Worm (Caenorhabditis elegans) whole organism, early embryonic: ENCODE measurements around the gene pho-5.

Experiments used
- B0310.2 ChIP-seq: sonication (generic microtip); optimal IDR thresholded peaks from 2 replicates; lab custom pipeline; 2016; ENCODE audit warnings: mild to moderate bottlenecking, missing genetic modification characterization, missing compliant biosample characterization
- F13C5.2 ChIP-seq: sonication (generic microtip); optimal IDR thresholded peaks from 2 replicates; lab custom pipeline; 2017; ENCODE audit warnings: mild to moderate bottlenecking, missing genetic modification characterization, inconsistent platforms, missing compliant biosample characterization
- aly-1 ChIP-seq: sonication (generic microtip); optimal IDR thresholded peaks from 2 replicates; lab custom pipeline; 2016; ENCODE audit warnings: missing genetic modification characterization, missing compliant biosample characterization
- ama-1 ChIP-seq: fragments of 150-350 bp; optimal IDR thresholded peaks from 2 replicates; lab custom pipeline; 2014
- ceh-13 ChIP-seq: fragments of 200-800 bp; sonication (Bioruptor generic); optimal IDR thresholded peaks from 2 replicates; lab custom pipeline; 2018; ENCODE audit warnings: mild to moderate bottlenecking, missing genetic modification characterization, missing compliant biosample characterization
- ceh-36 ChIP-seq: sonication (generic microtip); optimal IDR thresholded peaks from 2 replicates; lab custom pipeline; 2016; ENCODE audit warnings: missing genetic modification characterization, inconsistent platforms, missing compliant biosample characterization
- ets-7 ChIP-seq: sonication (generic microtip); optimal IDR thresholded peaks from 2 replicates; lab custom pipeline; 2016; ENCODE audit warnings: missing genotype, missing genetic modification characterization, missing compliant biosample characterization
- flt-1 ChIP-seq: fragments of 200-800 bp; sonication (Bioruptor generic); IDR thresholded peaks from 2 replicates; pipeline ENCODE4 v1.3.6; 2022; ENCODE audit warnings: missing genetic modification characterization, missing compliant biosample characterization
- hmbx-1 ChIP-seq: sonication (generic microtip); optimal IDR thresholded peaks from 2 replicates; lab custom pipeline; 2016; ENCODE audit warnings: mild to moderate bottlenecking, missing genetic modification characterization, missing compliant biosample characterization
- hmg-4 ChIP-seq: fragments of 200-800 bp; sonication (Bioruptor generic); optimal IDR thresholded peaks from 2 replicates; lab custom pipeline; 2018; ENCODE audit warnings: mild to moderate bottlenecking, missing genetic modification characterization, missing compliant biosample characterization
- hnd-1 ChIP-seq: sonication (generic microtip); optimal IDR thresholded peaks from 2 replicates; lab custom pipeline; 2016; ENCODE audit warnings: missing genetic modification characterization, missing compliant biosample characterization
- pes-1 ChIP-seq: fragments of 200-800 bp; sonication (Bioruptor generic); IDR thresholded peaks from 2 replicates; pipeline ENCODE4 v1.3.6; 2022; ENCODE audit warnings: missing genetic modification reagents, missing genetic modification characterization, missing compliant biosample characterization
- scrt-1 ChIP-seq: fragments of 200-800 bp; sonication (Bioruptor generic); IDR thresholded peaks from 2 replicates; pipeline ENCODE4 v1.3.6; 2022; ENCODE audit warnings: missing genetic modification characterization, missing compliant biosample characterization
- sea-1 ChIP-seq: fragments of 200-800 bp; sonication (Bioruptor generic); conservative IDR thresholded peaks from 2 replicates; pipeline ENCODE4 v1.3.6; 2022; ENCODE audit warnings: missing genetic modification characterization, missing compliant biosample characterization
- tbx-11 ChIP-seq: fragments of 200-800 bp; sonication (Bioruptor generic); IDR thresholded peaks from 2 replicates; pipeline ENCODE4 v1.3.6; 2022; ENCODE audit warnings: missing genetic modification characterization, missing compliant biosample characterization
- tbx-37 ChIP-seq: fragments of 200-800 bp; sonication (Bioruptor generic); conservative IDR thresholded peaks from 2 replicates; pipeline ENCODE4 v1.3.6; 2022; ENCODE audit warnings: missing genetic modification reagents, missing genetic modification characterization, missing compliant biosample characterization
- tra-4 ChIP-seq: sonication (generic microtip); optimal IDR thresholded peaks from 2 replicates; lab custom pipeline; 2017; ENCODE audit warnings: missing genetic modification characterization, missing compliant biosample characterization

pho-5 gene

DNA sequence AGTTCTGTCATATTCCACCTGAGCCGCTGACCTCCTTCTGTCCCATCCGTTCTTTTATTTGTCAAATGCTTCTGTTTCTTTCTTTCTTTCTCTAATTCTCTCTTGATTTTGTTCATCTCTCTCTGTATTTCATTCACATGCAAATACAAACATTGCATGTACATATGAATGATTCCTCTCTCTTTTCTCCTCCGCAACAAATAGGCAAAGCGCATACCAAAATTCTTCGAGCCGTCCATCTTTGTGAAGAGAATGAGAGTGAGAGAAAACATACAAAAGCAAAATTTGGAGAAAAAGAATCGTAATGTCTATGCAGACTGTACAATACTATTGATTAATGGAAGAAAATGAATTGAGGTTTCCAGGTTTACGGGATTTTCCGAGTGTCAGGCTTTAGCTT, 31.7 kb upstream of the pho-5 start:
- no peak for TF ChIP-seq B0310.2 (tag; lab: Kevin White, UChicago)
- TF ChIP-seq ets-7 (tag; lab: Kevin White, UChicago): no peak
- no peak for TF ChIP-seq hmbx-1 (tag; lab: Kevin White, UChicago)
- TF ChIP-seq hmg-4 (GFP tag; lab: Kevin White, UChicago): no peak
- TF ChIP-seq hnd-1 (tag; lab: Kevin White, UChicago): no peak
- no peak for TF ChIP-seq tbx-37 (GFP tag; lab: Robert Waterston, UW)
- TF ChIP-seq pes-1: no peak
- no peak for TF ChIP-seq F13C5.2
- TF ChIP-seq ceh-13 (GFP tag; lab: Kevin White, UChicago): no peak
- no peak for TF ChIP-seq ama-1 (lab: Kevin White, UChicago)
- TF ChIP-seq scrt-1 (GFP tag; lab: Robert Waterston, UW): no peak
- TF ChIP-seq aly-1 (tag; lab: Kevin White, UChicago): no peak
- no peak for TF ChIP-seq ceh-36 (tag; lab: Kevin White, UChicago)
- TF ChIP-seq tra-4: no peak
- no peak for TF ChIP-seq tbx-11 (GFP tag; lab: Robert Waterston, UW)

DNA sequence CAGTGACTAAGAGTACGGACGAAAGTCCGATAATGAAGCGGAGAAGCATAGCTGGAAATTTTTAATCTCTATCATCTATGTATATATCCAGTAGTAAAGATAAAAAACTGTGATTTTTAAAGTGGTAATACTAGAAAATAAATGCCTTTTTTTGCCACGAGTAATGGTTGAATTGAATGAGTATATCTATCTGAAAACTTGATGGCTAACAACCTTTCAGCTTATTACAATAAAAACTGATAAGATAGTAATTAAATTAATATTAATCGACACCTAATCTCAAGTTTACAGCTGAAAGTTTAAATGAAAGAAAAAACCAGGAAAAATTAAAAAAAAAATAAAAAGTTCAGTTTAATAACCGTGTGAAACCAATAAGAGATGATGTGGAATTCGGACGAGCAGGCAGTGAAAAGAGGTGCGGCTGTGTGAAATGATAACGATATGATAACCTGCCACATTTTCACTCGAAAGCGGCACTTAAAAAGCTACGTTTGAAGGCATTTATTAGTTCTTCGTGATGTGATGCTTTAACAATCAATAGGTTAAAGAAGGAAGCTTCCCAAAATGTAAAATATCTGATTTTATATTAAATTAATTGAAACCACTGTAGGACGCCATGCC, 29.4 kb upstream of the pho-5 start, which contains the start of gene nspg-6:
TSS of gene nspg-6 (minus strand) at position 51 of the 621 bp plus-strand sequence.
- TF ChIP-seq scrt-1 (GFP tag; lab: Robert Waterston, UW) (no peak), flt-1 (GFP tag; lab: Robert Waterston, UW) (no peak), sea-1 (GFP tag; lab: Robert Waterston, UW) (no peak), hmg-4 (GFP tag; lab: Kevin White, UChicago) (no peak), ceh-36 (tag; lab: Kevin White, UChicago) (no peak), ama-1 (lab: Kevin White, UChicago) (no peak), aly-1 (tag; lab: Kevin White, UChicago) (no peak), pes-1 (no peak), hmbx-1 (tag; lab: Kevin White, UChicago) (no peak), B0310.2 (tag; lab: Kevin White, UChicago) (no peak), ceh-13 (GFP tag; lab: Kevin White, UChicago) (no peak), hnd-1 (tag; lab: Kevin White, UChicago) (no peak), tbx-11 (GFP tag; lab: Robert Waterston, UW) (no peak), ets-7 (tag; lab: Kevin White, UChicago) (no peak), F13C5.2 (no peak), tbx-37 (GFP tag; lab: Robert Waterston, UW) (no peak)

DNA sequence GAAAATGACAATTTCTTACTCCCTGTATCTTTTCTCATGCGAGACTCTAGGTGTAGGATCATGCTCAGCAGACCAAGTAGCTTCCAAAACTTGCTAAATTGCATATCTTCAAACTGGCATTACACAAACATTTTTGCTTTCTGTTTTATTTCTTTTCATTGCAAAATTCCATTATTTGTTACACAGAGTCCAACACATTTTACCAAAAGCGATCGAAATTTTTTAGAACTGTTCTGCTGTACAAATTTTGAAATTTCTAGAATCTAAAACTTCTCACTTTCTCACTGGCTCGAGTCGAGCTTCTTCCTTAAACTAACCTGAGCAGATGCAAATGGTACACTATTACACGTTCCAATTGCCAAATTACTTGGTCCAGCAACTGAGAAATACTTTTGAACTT, 28.8 kb upstream of the pho-5 start:
- TF ChIP-seq ets-7 (tag; lab: Kevin White, UChicago): no peak
- no peak for TF ChIP-seq hmbx-1 (tag; lab: Kevin White, UChicago)
- TF ChIP-seq ama-1 (lab: Kevin White, UChicago): no peak
- TF ChIP-seq aly-1 (tag; lab: Kevin White, UChicago): no peak
- no peak for TF ChIP-seq tbx-37 (GFP tag; lab: Robert Waterston, UW)
- no peak for TF ChIP-seq flt-1 (GFP tag; lab: Robert Waterston, UW)
- TF ChIP-seq sea-1 (GFP tag; lab: Robert Waterston, UW): no peak
- no peak for TF ChIP-seq B0310.2 (tag; lab: Kevin White, UChicago)
- TF ChIP-seq hnd-1 (tag; lab: Kevin White, UChicago): no peak
- no peak for TF ChIP-seq tbx-11 (GFP tag; lab: Robert Waterston, UW)
- no peak for TF ChIP-seq scrt-1 (GFP tag; lab: Robert Waterston, UW)
- TF ChIP-seq pes-1: no peak
- no peak for TF ChIP-seq F13C5.2
- no peak for TF ChIP-seq ceh-13 (GFP tag; lab: Kevin White, UChicago)
- no peak for TF ChIP-seq ceh-36 (tag; lab: Kevin White, UChicago)
- no peak for TF ChIP-seq tra-4

DNA sequence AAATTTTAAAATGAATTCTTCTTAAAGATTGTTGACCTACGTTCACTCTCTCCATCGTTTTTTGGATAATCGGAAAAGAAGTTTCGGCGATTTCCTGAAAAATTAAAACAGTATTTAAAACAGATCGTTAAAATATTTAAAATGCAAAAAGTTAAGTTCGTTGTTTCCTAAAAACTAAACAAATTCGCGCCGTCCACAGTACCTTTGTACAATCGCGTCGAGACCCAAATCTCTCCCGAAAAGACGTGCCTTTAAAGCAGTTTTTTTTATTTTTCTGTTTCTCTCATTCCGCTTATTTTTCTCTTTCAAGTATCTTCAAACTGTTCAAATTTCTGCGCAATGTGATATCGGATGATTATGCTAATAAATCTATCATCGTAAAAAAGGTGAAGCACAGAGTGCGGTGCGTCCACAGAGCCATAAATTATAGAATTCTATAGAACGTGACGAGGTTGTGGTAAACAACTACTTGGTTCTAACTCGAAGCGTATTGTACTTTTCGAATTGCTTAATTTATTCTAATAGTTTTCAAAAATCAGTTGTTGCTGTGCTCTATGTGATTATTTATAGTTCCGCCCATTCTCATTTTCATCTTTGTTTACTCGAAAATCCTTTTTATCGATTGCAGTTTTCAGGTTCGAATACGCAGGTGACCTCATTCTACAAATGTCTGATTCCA, 25.1 kb upstream of the pho-5 start, which contains the start of the genes F56C9.6 and F56C9.3:
TSS of gene F56C9.6 (minus strand) at position 112 of the 679 bp plus-strand sequence.
TSS of gene F56C9.3 (plus strand) at position 629 of the 679 bp plus-strand sequence.
- no peak for TF ChIP-seq hmbx-1 (tag; lab: Kevin White, UChicago)
- TF ChIP-seq ets-7 (tag; lab: Kevin White, UChicago): no peak
- no peak for TF ChIP-seq tbx-11 (GFP tag; lab: Robert Waterston, UW)
- TF ChIP-seq ceh-36 (tag; lab: Kevin White, UChicago): no peak
- no peak for TF ChIP-seq ceh-13 (GFP tag; lab: Kevin White, UChicago)
- no peak for TF ChIP-seq ama-1 (lab: Kevin White, UChicago)
- no peak for TF ChIP-seq sea-1 (GFP tag; lab: Robert Waterston, UW)
- no peak for TF ChIP-seq tbx-37 (GFP tag; lab: Robert Waterston, UW)
- TF ChIP-seq F13C5.2: no peak
- TF ChIP-seq flt-1 (GFP tag; lab: Robert Waterston, UW): no peak
- TF ChIP-seq pes-1: no peak
- TF ChIP-seq tra-4: no peak
- no peak for TF ChIP-seq B0310.2 (tag; lab: Kevin White, UChicago)
- TF ChIP-seq aly-1 (tag; lab: Kevin White, UChicago): no peak
- TF ChIP-seq hnd-1 (tag; lab: Kevin White, UChicago): no peak
- no peak for TF ChIP-seq scrt-1 (GFP tag; lab: Robert Waterston, UW)
- TF ChIP-seq hmg-4 (GFP tag; lab: Kevin White, UChicago): no peak

DNA sequence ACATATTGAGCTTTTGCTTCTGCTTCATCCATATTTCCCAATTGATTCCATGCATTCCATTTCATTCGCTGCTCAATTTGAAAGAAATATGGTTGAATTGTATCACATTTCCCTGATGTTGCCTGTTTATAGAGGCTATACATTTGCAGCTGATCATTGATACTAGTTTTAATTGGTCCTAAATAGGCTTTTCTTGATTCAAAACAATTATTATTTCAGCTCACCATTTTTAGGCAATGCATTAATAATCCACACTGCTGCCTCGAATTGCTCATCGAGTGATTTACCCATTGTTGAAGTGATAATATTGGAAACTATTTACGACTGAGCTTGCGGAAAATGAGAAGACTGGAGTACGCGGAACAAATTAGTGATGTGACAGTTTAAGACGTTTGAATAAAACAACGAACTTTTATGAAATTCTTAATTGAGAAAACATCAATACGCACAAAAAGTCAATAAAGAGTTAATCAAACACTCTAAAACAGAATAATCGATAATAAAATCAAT, 23.0 kb upstream of the pho-5 start, which contains the start of gene acbp-4:
TSS of gene acbp-4 (minus strand) at position 510 of the 510 bp plus-strand sequence.
- no peak for TF ChIP-seq tbx-11 (GFP tag; lab: Robert Waterston, UW)
- TF ChIP-seq hnd-1 (tag; lab: Kevin White, UChicago): no peak
- no peak for TF ChIP-seq ceh-36 (tag; lab: Kevin White, UChicago)
- TF ChIP-seq hmg-4 (GFP tag; lab: Kevin White, UChicago): no peak
- no peak for TF ChIP-seq hmbx-1 (tag; lab: Kevin White, UChicago)
- no peak for TF ChIP-seq ets-7 (tag; lab: Kevin White, UChicago)

DNA sequence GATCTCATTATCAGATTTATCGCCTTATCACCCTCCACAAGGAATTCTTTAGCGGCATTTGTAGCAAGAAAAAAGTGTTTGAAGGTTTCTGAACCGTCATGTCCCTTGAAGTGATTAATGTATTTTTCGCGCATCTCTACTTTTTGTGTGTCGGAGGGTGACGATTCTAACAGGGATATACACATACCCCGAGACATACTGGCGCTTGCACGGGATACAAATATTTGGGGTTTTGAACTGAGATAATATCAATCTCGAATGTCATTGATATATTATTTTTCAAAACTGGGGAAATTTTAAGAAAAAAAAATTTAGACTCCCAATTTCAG, 19.9 kb upstream of the pho-5 start:
- TF ChIP-seq tra-4 (no peak), flt-1 (GFP tag; lab: Robert Waterston, UW) (no peak), tbx-11 (GFP tag; lab: Robert Waterston, UW) (no peak), hmbx-1 (tag; lab: Kevin White, UChicago) (no peak), aly-1 (tag; lab: Kevin White, UChicago) (no peak)
